Worm (Caenorhabditis elegans): ENCODE measurements around the gene fipr-17.
A peak's percentile ranks its signal among the peaks of the same experiment; 100 is the strongest.

DNA sequence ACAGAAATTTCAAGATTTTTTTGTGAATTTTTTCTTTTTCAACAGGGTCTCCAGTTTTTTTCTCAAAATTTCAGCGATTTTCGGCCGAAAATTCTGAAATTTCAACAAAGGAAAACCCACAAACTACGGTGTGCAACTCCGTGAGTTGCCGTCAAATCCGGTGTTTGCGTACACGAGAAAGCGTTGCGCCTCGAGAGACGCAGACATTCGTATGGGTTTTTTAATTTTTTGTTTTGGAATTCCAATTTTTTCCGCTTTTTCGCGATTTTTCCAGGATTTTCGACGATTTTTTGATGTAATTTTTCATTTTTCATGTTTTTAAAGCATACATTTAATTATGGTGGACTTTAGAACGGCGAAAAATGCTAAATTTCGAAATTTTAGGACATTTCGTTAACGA is 28.7 kb upstream of the fipr-17 start:
- TF ChIP-seq pha-2 (tag; optimal IDR thresholded peaks at IDR 0.05) (no peak), K09A11.1 (tag; optimal IDR thresholded peaks at IDR 0.05; ENCODE audit: insufficient read depth) (no peak), tbx-2 (tag; optimal IDR thresholded peaks at IDR 0.05) (no peak), ama-1 (optimal IDR thresholded peaks at IDR 0.05) (no peak), pros-1 (tag; optimal IDR thresholded peaks at IDR 0.05) (no peak), elt-2 (tag; optimal IDR thresholded peaks at IDR 0.05) (no peak), unc-42 (tag; optimal IDR thresholded peaks at IDR 0.05) (peak; percentile 6)

Measured in whole organism, late embryonic.